Fruit fly (Drosophila melanogaster) Kc167 (cell line): ENCODE measurements around the gene CG15027.

Experiments used
- Myc ChIP-seq: fragments of >200 bp; optimal IDR thresholded peaks from 2 replicates; lab custom pipeline; 2017; ENCODE audit warnings: missing external identifiers
- Sin3A ChIP-seq: fragments of >200 bp; optimal IDR thresholded peaks from 2 replicates; lab custom pipeline; 2018; ENCODE audit warnings: missing external identifiers
- h ChIP-seq: fragments of >200 bp; optimal IDR thresholded peaks from 3 replicates; lab custom pipeline; 2018; ENCODE audit warnings: missing external identifiers
- insv ChIP-seq: fragments of >200 bp; optimal IDR thresholded peaks from 3 replicates; lab custom pipeline; 2018; ENCODE audit warnings: missing external identifiers
- psq ChIP-seq: fragments of >200 bp; optimal IDR thresholded peaks from 2 replicates; lab custom pipeline; 2017; ENCODE audit warnings: missing external identifiers

DNA sequence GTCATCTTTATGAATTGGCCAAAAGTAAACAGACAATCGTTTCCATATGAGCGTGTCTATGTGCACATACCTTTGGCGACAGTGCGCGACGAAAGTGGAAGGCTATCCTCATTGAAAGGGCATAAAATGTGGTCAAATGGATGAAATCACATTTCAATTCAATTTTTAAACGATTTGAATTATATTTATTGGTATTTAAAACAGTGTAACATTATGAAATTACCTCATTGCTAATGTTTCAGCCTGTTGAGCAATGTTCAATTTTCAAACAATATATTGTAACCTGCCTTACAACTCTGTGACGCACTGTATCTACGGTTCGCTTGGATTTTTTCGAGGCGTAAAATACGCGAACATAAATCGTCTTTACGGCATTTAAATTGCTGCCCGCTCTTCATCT is 34.5 kb upstream of the CG15027 start:
- TF ChIP-seq insv (lab: Kevin White, UChicago) (no peak), psq (lab: Kevin White, UChicago) (no peak), Myc (no peak), h (lab: Kevin White, UChicago) (no peak), Sin3A (no peak)
